Worm (Caenorhabditis elegans) whole organism, mixed stage, embryonic: ENCODE results near the gene cnep-1.

ENCODE experiments used
- M03D4.4 ChIP-seq: sonication (generic microtip); optimal IDR thresholded peaks from 2 replicates; lab custom pipeline; 2017; ENCODE audit warnings: mild to moderate bottlenecking, missing genetic modification characterization, missing compliant biosample characterization
- bed-3 ChIP-seq: fragments of 200-800 bp; sonication (Bioruptor generic); optimal IDR thresholded peaks from 3 replicates; lab custom pipeline; 2018; ENCODE audit warnings: mild to moderate bottlenecking, missing genetic modification characterization, moderate library complexity, missing compliant biosample characterization
- blmp-1 ChIP-seq: fragments of 150-350 bp; optimal IDR thresholded peaks from 2 replicates; lab custom pipeline; 2014; ENCODE audit warnings: missing biosample characterization, missing genetic modification characterization
- ceh-43 ChIP-seq: fragments of 200-800 bp; sonication (Bioruptor generic); optimal IDR thresholded peaks from 2 replicates; lab custom pipeline; 2018; ENCODE audit warnings: mild to moderate bottlenecking, missing genetic modification characterization, moderate library complexity, missing compliant biosample characterization
- ceh-83 ChIP-seq: fragments of 200-800 bp; sonication (Bioruptor generic); optimal IDR thresholded peaks from 2 replicates; lab custom pipeline; 2018; ENCODE audit warnings: mild to moderate bottlenecking, missing genetic modification characterization, missing compliant biosample characterization
- cnd-1 ChIP-seq: fragments of 200-800 bp; sonication (Bioruptor generic); optimal IDR thresholded peaks from 2 replicates; lab custom pipeline; 2018; ENCODE audit warnings: mild to moderate bottlenecking, missing genetic modification characterization, missing compliant biosample characterization
- drap-1 ChIP-seq: fragments of 200-800 bp; sonication (Bioruptor generic); optimal IDR thresholded peaks from 3 replicates; lab custom pipeline; 2018; ENCODE audit warnings: mild to moderate bottlenecking, missing genetic modification characterization, missing compliant biosample characterization
- elt-1 ChIP-seq: sonication (generic microtip); optimal IDR thresholded peaks from 2 replicates; lab custom pipeline; 2017; ENCODE audit warnings: missing genetic modification characterization, mild to moderate bottlenecking, missing compliant biosample characterization, antibody characterized with exemption, moderate library complexity, borderline replicate concordance; ENCODE audit not compliant: insufficient read depth
- elt-3 ChIP-seq: fragments of 150-350 bp; optimal IDR thresholded peaks from 2 replicates; lab custom pipeline; 2014; ENCODE audit warnings: missing biosample characterization, missing genetic modification characterization
- flh-1 ChIP-seq: fragments of 200-800 bp; sonication (Bioruptor generic); optimal IDR thresholded peaks from 2 replicates; lab custom pipeline; 2018; ENCODE audit warnings: mild to moderate bottlenecking, missing genetic modification characterization, moderate library complexity, missing compliant biosample characterization
- ham-2 ChIP-seq: fragments of 200-800 bp; sonication (Bioruptor generic); optimal IDR thresholded peaks from 2 replicates; lab custom pipeline; 2018; ENCODE audit warnings: mild to moderate bottlenecking, missing genetic modification characterization, missing compliant biosample characterization
- lin-13 ChIP-seq: fragments of 150-350 bp; optimal IDR thresholded peaks from 2 replicates; lab custom pipeline; 2014; ENCODE audit warnings: missing biosample characterization, missing genetic modification characterization
- lin-32 ChIP-seq: fragments of 200-800 bp; sonication (Bioruptor generic); optimal IDR thresholded peaks from 2 replicates; lab custom pipeline; 2018; ENCODE audit warnings: mild to moderate bottlenecking, missing genetic modification characterization, missing compliant biosample characterization
- mab-5 ChIP-seq: fragments of 150-350 bp; optimal IDR thresholded peaks from 2 replicates; lab custom pipeline; 2014; ENCODE audit warnings: missing biosample characterization, missing genetic modification characterization
- mep-1 ChIP-seq: fragments of 150-350 bp; optimal IDR thresholded peaks from 2 replicates; lab custom pipeline; 2017; ENCODE audit warnings: missing biosample characterization, missing genetic modification reagents, missing genetic modification characterization, inconsistent platforms
- mls-2 ChIP-seq: sonication (generic microtip); optimal IDR thresholded peaks from 2 replicates; lab custom pipeline; 2016; ENCODE audit warnings: mild to moderate bottlenecking, missing genetic modification characterization, moderate library complexity, missing compliant biosample characterization
- nhr-12 ChIP-seq: fragments of 150-350 bp; optimal IDR thresholded peaks from 2 replicates; lab custom pipeline; 2014; ENCODE audit warnings: missing biosample characterization, missing genetic modification characterization
- nhr-2 ChIP-seq: fragments of 150-350 bp; optimal IDR thresholded peaks from 2 replicates; lab custom pipeline; 2014; ENCODE audit warnings: missing biosample characterization, missing genetic modification characterization
- nhr-237 ChIP-seq: fragments of 150-350 bp; optimal IDR thresholded peaks from 2 replicates; lab custom pipeline; 2014; ENCODE audit warnings: missing biosample characterization, missing genetic modification characterization
- nhr-28 ChIP-seq: fragments of 150-350 bp; optimal IDR thresholded peaks from 2 replicates; lab custom pipeline; 2014; ENCODE audit warnings: missing biosample characterization, missing genetic modification characterization
- nhr-76 ChIP-seq: sonication (generic microtip); optimal IDR thresholded peaks from 2 replicates; lab custom pipeline; 2017; ENCODE audit warnings: missing biosample characterization, missing genetic modification characterization
- pha-4 ChIP-seq: fragments of 150-350 bp; optimal IDR thresholded peaks from 2 replicates; lab custom pipeline; 2018; ENCODE audit warnings: missing biosample characterization, missing genetic modification reagents, missing genetic modification characterization
- sem-2 ChIP-seq: fragments of 200-800 bp; sonication (Bioruptor generic); optimal IDR thresholded peaks from 2 replicates; lab custom pipeline; 2018; ENCODE audit warnings: mild to moderate bottlenecking, missing genetic modification characterization, missing compliant biosample characterization
- snpc-4 ChIP-seq: fragments of 150-350 bp; optimal IDR thresholded peaks from 2 replicates; lab custom pipeline; 2014; ENCODE audit warnings: missing biosample characterization, missing genetic modification characterization
- sptf-1 ChIP-seq: sonication (generic microtip); optimal IDR thresholded peaks from 2 replicates; lab custom pipeline; 2017; ENCODE audit warnings: mild to moderate bottlenecking, missing genetic modification characterization, moderate library complexity, missing compliant biosample characterization
- unc-120 ChIP-seq: sonication (generic microtip); optimal IDR thresholded peaks from 2 replicates; lab custom pipeline; 2017; ENCODE audit warnings: missing genetic modification characterization, missing compliant biosample characterization; ENCODE audit not compliant: poor library complexity, severe bottlenecking
- unc-39 ChIP-seq: fragments of 150-350 bp; optimal IDR thresholded peaks from 2 replicates; lab custom pipeline; 2014; ENCODE audit warnings: missing biosample characterization, missing genetic modification characterization
- unc-62 ChIP-seq: fragments of 150-350 bp; optimal IDR thresholded peaks from 2 replicates; lab custom pipeline; 2014; ENCODE audit warnings: missing biosample characterization, missing genetic modification reagents, missing genetic modification characterization
- zip-8 ChIP-seq: fragments of 150-350 bp; optimal IDR thresholded peaks from 2 replicates; lab custom pipeline; 2014; ENCODE audit warnings: missing biosample characterization, missing genetic modification characterization
- ztf-11 ChIP-seq: fragments of 150-350 bp; optimal IDR thresholded peaks from 2 replicates; lab custom pipeline; 2014; ENCODE audit warnings: missing biosample characterization, missing genetic modification characterization

The cnep-1 gene

ce11 chrII:7283063-7283462 lies 27.1 kb upstream of the cnep-1 start:
- TF ChIP-seq ztf-11 (tag; lab: Kevin White, UChicago) (no peak), sptf-1 (tag; lab: Kevin White, UChicago) (no peak), unc-62 (GFP tag; lab: Kevin White, UChicago) (no peak), unc-120 (no peak), flh-1 (no peak), elt-3 (no peak), bed-3 (GFP tag; lab: Kevin White, UChicago) (no peak), nhr-12 (tag; lab: Kevin White, UChicago) (no peak), nhr-76 (no peak), nhr-2 (tag; lab: Kevin White, UChicago) (no peak), ham-2 (GFP tag; lab: Kevin White, UChicago) (no peak), sem-2 (no peak), nhr-237 (no peak), lin-32 (no peak), drap-1 (no peak), pha-4 (tag; lab: Kevin White, UChicago) (no peak)

- TF ChIP-seq flh-1 (no peak), lin-13 (tag; lab: Kevin White, UChicago) (no peak), ceh-43 (GFP tag; lab: Kevin White, UChicago) (no peak), pha-4 (tag; lab: Kevin White, UChicago) (no peak), blmp-1 (tag; lab: Kevin White, UChicago) (no peak), unc-62 (GFP tag; lab: Kevin White, UChicago) (no peak)
- TF ChIP-seq, all 35 proteins: peak for 0
Observed at ce11 chrII:7287140-7287539, 23.0 kb upstream of the cnep-1 start.

- no peak for TF ChIP-seq pha-4 (tag; lab: Kevin White, UChicago)
- peak; percentile 73 for TF ChIP-seq elt-3
- TF ChIP-seq, all 35 proteins: peak for 1
Observed at ce11 chrII:7287709-7288108, 22.4 kb upstream of the cnep-1 start.

DNA sequence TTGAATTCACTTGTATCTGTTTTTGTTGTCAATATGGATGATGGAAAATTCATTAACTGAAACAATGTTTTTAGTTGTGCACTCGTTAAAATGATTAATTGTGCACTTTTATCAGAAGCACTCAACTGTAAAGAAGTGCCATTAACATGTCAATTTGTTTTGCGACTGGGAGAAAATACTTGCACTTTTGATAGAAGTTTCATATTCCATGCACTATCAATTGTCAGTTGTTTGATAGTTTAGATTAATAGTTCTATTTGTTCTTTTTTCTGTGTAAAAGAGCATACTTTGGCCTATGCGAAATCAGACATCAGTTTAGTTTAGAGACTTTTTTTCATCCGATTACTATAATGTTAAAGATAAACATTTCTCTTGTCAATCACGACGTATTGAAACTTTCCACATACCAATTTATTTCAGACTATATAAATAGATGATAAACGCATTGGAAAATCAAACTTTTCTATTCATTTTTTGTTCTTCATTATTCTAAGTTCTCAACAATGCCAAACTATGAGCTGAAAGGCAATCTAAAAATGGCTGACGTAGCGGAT lies 20.1 kb upstream of the cnep-1 start, which contains the start of gene C30G12.2:
Gene C30G12.2, plus strand, starts transcription at position 504 of the 554 bp plus-strand sequence.
- TF ChIP-seq snpc-4 (tag; lab: Kevin White, UChicago), result no peak
- TF ChIP-seq nhr-76, result no peak
- TF ChIP-seq bed-3 (GFP tag; lab: Kevin White, UChicago), result no peak
- TF ChIP-seq sptf-1 (tag; lab: Kevin White, UChicago), result no peak
- TF ChIP-seq ceh-83, result no peak
- no peak for TF ChIP-seq M03D4.4 (tag; lab: Kevin White, UChicago)
- TF ChIP-seq blmp-1 (tag; lab: Kevin White, UChicago), result no peak
- no peak for TF ChIP-seq lin-13 (tag; lab: Kevin White, UChicago)
- TF ChIP-seq cnd-1 (tag; lab: Kevin White, UChicago), result no peak
- TF ChIP-seq mep-1 (tag; lab: Kevin White, UChicago), result no peak
- no peak for TF ChIP-seq ham-2 (GFP tag; lab: Kevin White, UChicago)
- no peak for TF ChIP-seq drap-1

DNA sequence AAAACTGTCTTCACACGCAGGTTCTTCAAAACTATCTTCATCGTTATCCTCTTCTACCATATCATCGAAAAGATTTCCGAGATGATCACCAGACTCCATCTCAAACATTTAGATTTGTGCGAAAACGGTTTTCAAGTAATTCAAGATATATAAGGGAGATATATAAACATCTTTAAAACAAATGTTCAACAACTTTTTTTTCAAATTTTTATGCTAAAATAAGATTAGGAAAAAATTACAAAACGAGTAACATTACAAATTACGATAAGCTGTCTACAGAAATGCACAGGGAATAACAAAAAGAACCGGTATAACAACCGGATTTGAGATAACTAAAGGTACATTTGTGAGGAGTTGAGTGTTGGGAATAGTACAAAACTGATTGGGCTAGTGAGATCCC lies 14.2 kb upstream of the cnep-1 start, which contains the start of gene C30G12.6:
Gene C30G12.6, minus strand, starts transcription at position 101 of the 400 bp plus-strand sequence.
- TF ChIP-seq elt-1 (tag; lab: Kevin White, UChicago) (no peak), mls-2 (tag; lab: Kevin White, UChicago) (no peak), sptf-1 (tag; lab: Kevin White, UChicago) (no peak), ceh-43 (GFP tag; lab: Kevin White, UChicago) (no peak), mep-1 (tag; lab: Kevin White, UChicago) (no peak), unc-39 (tag; lab: Kevin White, UChicago) (no peak)

ce11 chrII:7298197-7298682 lies 11.9 kb upstream of the cnep-1 start, which contains the start of gene puf-8:
TSS of gene puf-8 (minus strand) at chrII:7298247.
- TF ChIP-seq zip-8 (tag; lab: Kevin White, UChicago), result no peak
- no peak for TF ChIP-seq cnd-1 (tag; lab: Kevin White, UChicago)
- TF ChIP-seq pha-4 (tag; lab: Kevin White, UChicago), result no peak
- TF ChIP-seq mab-5, result no peak
- no peak for TF ChIP-seq sem-2
- no peak for TF ChIP-seq M03D4.4 (tag; lab: Kevin White, UChicago)
- TF ChIP-seq sptf-1 (tag; lab: Kevin White, UChicago), result no peak
- TF ChIP-seq nhr-28 (tag; lab: Kevin White, UChicago), result no peak
- TF ChIP-seq blmp-1 (tag; lab: Kevin White, UChicago), result no peak
- no peak for TF ChIP-seq nhr-237
- no peak for TF ChIP-seq nhr-76
- no peak for TF ChIP-seq unc-120
- no peak for TF ChIP-seq nhr-2 (tag; lab: Kevin White, UChicago)
- TF ChIP-seq ceh-83, result no peak
- TF ChIP-seq lin-32, result no peak
- TF ChIP-seq flh-1, result no peak
- no peak for TF ChIP-seq mls-2 (tag; lab: Kevin White, UChicago)
- no peak for TF ChIP-seq nhr-12 (tag; lab: Kevin White, UChicago)
